Worm (Caenorhabditis elegans) whole organism, L4 larva: ENCODE measurements around the gene ttbk-5.

Source experiments
- F49E8.2 ChIP-seq: sonication (generic microtip); optimal IDR thresholded peaks from 2 replicates; lab custom pipeline; 2016; ENCODE audit warnings: missing compliant biosample characterization, mild to moderate bottlenecking, missing genetic modification characterization, borderline replicate concordance
- T26A8.4 ChIP-seq: fragments of 200-800 bp; sonication (Bioruptor generic); IDR thresholded peaks from 2 replicates; pipeline ENCODE4 v1.3.6; 2022; ENCODE audit warnings: missing genetic modification characterization, missing compliant biosample characterization
- Y48G9A.11 ChIP-seq: fragments of 200-800 bp; sonication (Bioruptor generic); IDR thresholded peaks from 2 replicates; pipeline ENCODE4 v1.3.6; 2022; ENCODE audit warnings: missing genetic modification reagents, missing genetic modification characterization, missing compliant biosample characterization
- Y75B8A.6 ChIP-seq: fragments of 200-800 bp; sonication (Bioruptor generic); IDR thresholded peaks from 2 replicates; pipeline ENCODE4 v1.3.6; 2022; ENCODE audit warnings: missing genetic modification reagents, missing genetic modification characterization, missing compliant biosample characterization
- aha-1 ChIP-seq: fragments of 150-350 bp; peaks from one replicate; lab custom pipeline; 2014; ENCODE audit warnings: missing biosample characterization, missing genetic modification characterization
- aly-2 ChIP-seq: sonication (generic microtip); optimal IDR thresholded peaks from 2 replicates; lab custom pipeline; 2018; ENCODE audit warnings: missing biosample characterization, missing genetic modification characterization
- attf-4 ChIP-seq: sonication (generic microtip); optimal IDR thresholded peaks from 3 replicates; lab custom pipeline; 2017; ENCODE audit warnings: missing biosample characterization, missing genetic modification characterization
- ceh-20 ChIP-seq: fragments of 200-800 bp; sonication (Bioruptor generic); IDR thresholded peaks from 2 replicates; pipeline ENCODE4 v1.3.6; 2022; ENCODE audit warnings: missing genetic modification reagents, missing genetic modification characterization, missing compliant biosample characterization
- ceh-28 ChIP-seq: fragments of 150-350 bp; optimal IDR thresholded peaks from 2 replicates; lab custom pipeline; 2014; ENCODE audit warnings: missing biosample characterization, missing genetic modification reagents, missing genetic modification characterization
- dmd-6 ChIP-seq: fragments of 200-800 bp; sonication (Bioruptor generic); IDR thresholded peaks from 2 replicates; pipeline ENCODE4 v1.3.6; 2022; ENCODE audit warnings: missing genetic modification reagents, missing genetic modification characterization, missing compliant biosample characterization
- fkh-10 ChIP-seq: fragments of 150-350 bp; optimal IDR thresholded peaks from 2 replicates; lab custom pipeline; 2014; ENCODE audit warnings: missing biosample characterization, missing genetic modification reagents, missing genetic modification characterization
- jun-1 ChIP-seq: fragments of 150-350 bp; optimal IDR thresholded peaks from 2 replicates; lab custom pipeline; 2014; ENCODE audit warnings: missing biosample characterization, missing genetic modification reagents, missing genetic modification characterization
- lin-1 ChIP-seq: fragments of 200-800 bp; sonication (Bioruptor generic); IDR thresholded peaks from 2 replicates; pipeline ENCODE4 v1.3.6; 2022; ENCODE audit warnings: missing genetic modification reagents, missing genetic modification characterization, missing compliant biosample characterization
- lin-15B ChIP-seq: fragments of 150-350 bp; sonication (generic microtip); optimal IDR thresholded peaks from 3 replicates; lab custom pipeline; 2014; ENCODE audit warnings: missing biosample characterization, missing genetic modification characterization
- mdl-1 ChIP-seq, 2 experiments: fragments of 150-350 bp in 1 of 2; sonication (generic microtip) in 1 of 2; optimal IDR thresholded peaks; 2 replicates each; lab custom pipeline; 2014 to 2017; ENCODE audit warnings: missing biosample characterization in 2 of 2, missing genetic modification characterization in 2 of 2
- mdt-29 ChIP-seq: fragments of 200-800 bp; sonication (Bioruptor generic); IDR thresholded peaks from 2 replicates; pipeline ENCODE4 v1.3.6; 2022; ENCODE audit warnings: missing genetic modification reagents, missing genetic modification characterization, missing compliant biosample characterization
- nhr-102 ChIP-seq: sonication (generic microtip); optimal IDR thresholded peaks from 2 replicates; lab custom pipeline; 2016; ENCODE audit warnings: mild to moderate bottlenecking, missing genetic modification characterization, moderate library complexity, missing compliant biosample characterization
- nhr-25 ChIP-seq: sonication (generic microtip); optimal IDR thresholded peaks from 2 replicates; lab custom pipeline; 2017; ENCODE audit warnings: missing genetic modification characterization, mild to moderate bottlenecking, missing compliant biosample characterization, antibody characterized with exemption, moderate library complexity, borderline replicate concordance; ENCODE audit not compliant: insufficient read depth
- nhr-48 ChIP-seq: sonication (generic microtip); optimal IDR thresholded peaks from 2 replicates; lab custom pipeline; 2016; ENCODE audit warnings: mild to moderate bottlenecking, missing genetic modification characterization, missing compliant biosample characterization
- nhr-76 ChIP-seq: fragments of 150-350 bp; optimal IDR thresholded peaks from 2 replicates; lab custom pipeline; 2014; ENCODE audit warnings: missing biosample characterization, missing genetic modification characterization
- php-3 ChIP-seq: fragments of 200-800 bp; sonication (Bioruptor generic); IDR thresholded peaks from 2 replicates; pipeline ENCODE4 v1.3.6; 2022; ENCODE audit warnings: missing genetic modification reagents, missing genetic modification characterization, missing compliant biosample characterization
- pqm-1 ChIP-seq: sonication (generic microtip); optimal IDR thresholded peaks from 2 replicates; lab custom pipeline; 2017; ENCODE audit warnings: missing biosample characterization, missing genetic modification characterization
- rbr-2 ChIP-seq: sonication (generic microtip); optimal IDR thresholded peaks from 2 replicates; lab custom pipeline; 2016; ENCODE audit warnings: missing genotype, missing genetic modification characterization, missing compliant biosample characterization
- set-16 ChIP-seq: fragments of 200-800 bp; sonication (Bioruptor generic); IDR thresholded peaks from 2 replicates; pipeline ENCODE4 v1.3.6; 2022; ENCODE audit warnings: missing genetic modification reagents, missing genetic modification characterization, missing compliant biosample characterization
- snpc-4 ChIP-seq: fragments of 150-350 bp; optimal IDR thresholded peaks from 2 replicates; lab custom pipeline; 2014; ENCODE audit warnings: missing biosample characterization, missing genetic modification characterization
- spr-1 ChIP-seq: sonication (generic microtip); optimal IDR thresholded peaks from 2 replicates; lab custom pipeline; 2016; ENCODE audit warnings: mild to moderate bottlenecking, missing genetic modification characterization, missing compliant biosample characterization
- spr-3 ChIP-seq: fragments of 200-800 bp; sonication (Bioruptor generic); optimal IDR thresholded peaks from 2 replicates; lab custom pipeline; 2018; ENCODE audit warnings: mild to moderate bottlenecking, missing genetic modification characterization, missing compliant biosample characterization
- tag-97 ChIP-seq: fragments of 200-800 bp; sonication (Bioruptor generic); IDR thresholded peaks from 2 replicates; pipeline ENCODE4 v1.3.6; 2022; ENCODE audit warnings: missing genetic modification characterization, missing compliant biosample characterization
- tra-1 ChIP-seq: fragments of 200-800 bp; sonication (Bioruptor generic); IDR thresholded peaks from 2 replicates; pipeline ENCODE4 v1.3.6; 2022; ENCODE audit warnings: missing genetic modification reagents, missing genetic modification characterization, missing compliant biosample characterization
- unc-39 ChIP-seq: sonication (generic microtip); optimal IDR thresholded peaks from 2 replicates; lab custom pipeline; 2017; ENCODE audit warnings: missing biosample characterization, missing genetic modification characterization
- unc-62 ChIP-seq, 3 experiments: fragments of 150-350 bp in 1 of 3; sonication (generic microtip); optimal IDR thresholded peaks in 2 of 3; peaks in 1 of 3; 1 replicate in 1 of 3; 2 replicates in 2 of 3; lab custom pipeline; 2014 to 2017; ENCODE audit warnings: missing biosample characterization in 3 of 3, missing genetic modification characterization in 3 of 3, missing genetic modification reagents in 3 of 3, missing genotype in 1 of 3
- vab-7 ChIP-seq: fragments of 200-800 bp; sonication (Bioruptor generic); IDR thresholded peaks from 2 replicates; pipeline ENCODE4 v1.3.6; 2022; ENCODE audit warnings: missing genetic modification reagents, missing genetic modification characterization, missing compliant biosample characterization
- zip-11 ChIP-seq: fragments of 200-800 bp; sonication (Bioruptor generic); IDR thresholded peaks from 2 replicates; pipeline ENCODE4 v1.3.6; 2022; ENCODE audit warnings: missing genetic modification characterization, missing compliant biosample characterization

The ttbk-5 gene

DNA sequence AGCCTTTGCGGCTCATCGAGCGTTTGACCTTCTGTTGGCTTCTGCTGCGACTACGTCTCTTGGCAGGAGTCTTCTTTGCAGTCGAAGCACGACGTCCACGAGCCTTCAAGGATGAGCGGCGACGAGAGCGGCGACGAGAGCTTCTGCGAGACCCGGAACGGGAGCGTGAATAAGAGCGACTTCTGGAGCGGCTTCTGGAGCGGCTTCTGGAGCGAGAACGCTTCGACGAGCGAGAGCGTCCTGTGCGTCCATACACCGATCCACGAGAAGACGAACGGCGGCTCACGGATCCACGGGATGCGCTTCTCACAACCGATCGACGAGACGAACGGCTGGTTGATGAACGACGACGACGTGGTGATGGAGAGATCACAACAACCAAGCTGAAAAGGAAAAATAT is 20.4 kb downstream of the ttbk-5 start:
- peak; percentile 22 for TF ChIP-seq spr-3 (GFP tag; lab: Kevin White, UChicago)
- no peak for TF ChIP-seq T26A8.4 (GFP tag; lab: Robert Waterston, UW)
- no peak for TF ChIP-seq jun-1 (tag; lab: Kevin White, UChicago)
- TF ChIP-seq mdl-1 (tag; optimal IDR thresholded peaks at IDR 0.05; lab: Kevin White, UChicago): no peak
- TF ChIP-seq set-16 (GFP tag; lab: Robert Waterston, UW): peak; percentile 94
- TF ChIP-seq, all 104 proteins: peak for 2

DNA sequence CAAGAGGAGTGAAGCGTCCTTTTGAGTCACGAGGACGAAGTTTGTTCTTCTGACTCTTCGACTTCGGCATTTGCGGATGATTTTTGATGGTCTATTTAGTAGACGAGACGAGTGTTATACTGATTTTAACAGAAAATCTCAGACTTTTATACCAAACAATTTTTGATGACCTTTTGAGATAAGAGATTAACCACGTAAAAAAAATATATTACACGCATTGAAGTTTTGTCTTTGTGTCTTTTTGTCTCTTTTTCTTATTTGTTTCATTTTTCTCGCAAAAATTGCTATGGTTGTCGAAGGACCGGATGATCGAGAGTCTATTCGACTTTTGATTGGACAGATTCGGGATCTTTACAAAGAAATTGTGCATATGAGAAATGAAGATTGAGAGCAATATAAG is 21.0 kb downstream of the ttbk-5 start, which contains the start of gene spch-1:
TSS of gene spch-1 (minus strand) at position 101 of the 400 bp plus-strand sequence.
- TF ChIP-seq Y75B8A.6 (GFP tag; lab: Robert Waterston, UW) (no peak), unc-62 (GFP tag; optimal IDR thresholded peaks at IDR 0.05 in 1 of 2; lab: Kevin White, UChicago) (peak in 1 of 2 experiments; percentile 29), unc-62 (tag; optimal IDR thresholded peaks at IDR 0.05; lab: Kevin White, UChicago) (no peak)

DNA sequence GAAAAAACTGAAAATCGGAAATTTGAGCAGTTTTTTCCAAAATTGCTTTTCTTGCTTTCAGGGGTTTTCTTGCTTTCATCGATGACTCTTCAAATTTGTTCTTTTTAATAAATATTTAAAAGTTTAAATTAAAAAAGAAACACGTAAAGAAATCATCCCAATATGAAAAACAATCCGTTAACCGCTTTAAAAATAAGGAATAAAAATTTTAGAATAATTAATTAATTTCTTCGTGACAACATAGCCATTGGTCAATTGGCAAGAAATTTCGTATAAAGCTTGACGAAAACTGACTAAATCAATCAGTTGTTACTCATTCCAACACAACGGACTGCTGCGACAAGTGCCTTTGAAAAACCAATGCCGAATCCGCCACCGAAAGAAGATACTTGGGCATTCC is 22.1 kb downstream of the ttbk-5 start, which contains the start of gene nsph-3.2:
TSS of gene nsph-3.2 (plus strand) at position 301 of the 400 bp plus-strand sequence.
- TF ChIP-seq nhr-48 (tag; lab: Kevin White, UChicago) (no peak), aly-2 (tag; lab: Kevin White, UChicago) (no peak), aha-1 (no peak), unc-39 (tag; lab: Kevin White, UChicago) (no peak), rbr-2 (tag; lab: Kevin White, UChicago) (no peak), lin-1 (GFP tag; lab: Robert Waterston, UW) (no peak), pqm-1 (no peak), nhr-102 (tag; lab: Kevin White, UChicago) (no peak), zip-11 (no peak), mdl-1 (tag; optimal IDR thresholded peaks at IDR 0.05; lab: Kevin White, UChicago) (no peak), snpc-4 (tag; lab: Kevin White, UChicago) (no peak), tra-1 (GFP tag; lab: Robert Waterston, UW) (no peak), nhr-76 (tag; lab: Kevin White, UChicago) (no peak), jun-1 (tag; lab: Kevin White, UChicago) (no peak), lin-15B (tag; lab: Kevin White, UChicago) (no peak), mdt-29 (GFP tag; lab: Robert Waterston, UW) (no peak), ceh-28 (tag; lab: Kevin White, UChicago) (no peak), spr-1 (tag; lab: Kevin White, UChicago) (no peak), vab-7 (GFP tag; lab: Robert Waterston, UW) (no peak)

ce11 chrIV:10115142-10115541 is 24.7 kb downstream of the ttbk-5 start, which contains the start of gene C04G2.10:
Gene C04G2.10 (plus strand): TSS chrIV:10115442.
- TF ChIP-seq nhr-25: no peak
- TF ChIP-seq tag-97 (GFP tag; lab: Robert Waterston, UW): no peak
- TF ChIP-seq F49E8.2: no peak
- no peak for TF ChIP-seq attf-4
- no peak for TF ChIP-seq ceh-20
- TF ChIP-seq fkh-10: no peak
- no peak for TF ChIP-seq unc-39 (tag; lab: Kevin White, UChicago)

DNA sequence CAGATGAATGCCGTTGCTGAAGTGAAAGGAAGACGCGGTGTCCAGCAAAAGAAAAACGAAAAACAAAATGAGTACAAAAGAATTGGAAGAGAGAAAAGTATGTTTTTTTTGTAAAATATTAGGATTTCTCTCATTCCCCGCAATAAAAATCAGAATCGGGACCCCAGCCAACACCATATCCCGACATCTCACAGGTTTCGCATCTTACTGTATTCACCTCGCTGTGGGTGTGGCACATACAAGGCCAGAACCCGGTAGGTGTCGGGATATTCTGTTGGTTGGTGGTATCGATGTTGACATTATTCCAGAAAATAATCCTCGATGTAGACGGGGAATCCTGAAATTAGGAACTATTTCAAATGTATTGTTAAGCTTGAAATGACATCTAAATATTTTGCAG is 26.3 kb downstream of the ttbk-5 start:
- TF ChIP-seq Y48G9A.11 (GFP tag; lab: Robert Waterston, UW): 0 out of 2 replicates have a peak, but pooled peaks have one; percentile 23
- TF ChIP-seq nhr-76 (tag; lab: Kevin White, UChicago): no peak
- peak; percentile 29 for TF ChIP-seq aha-1

DNA sequence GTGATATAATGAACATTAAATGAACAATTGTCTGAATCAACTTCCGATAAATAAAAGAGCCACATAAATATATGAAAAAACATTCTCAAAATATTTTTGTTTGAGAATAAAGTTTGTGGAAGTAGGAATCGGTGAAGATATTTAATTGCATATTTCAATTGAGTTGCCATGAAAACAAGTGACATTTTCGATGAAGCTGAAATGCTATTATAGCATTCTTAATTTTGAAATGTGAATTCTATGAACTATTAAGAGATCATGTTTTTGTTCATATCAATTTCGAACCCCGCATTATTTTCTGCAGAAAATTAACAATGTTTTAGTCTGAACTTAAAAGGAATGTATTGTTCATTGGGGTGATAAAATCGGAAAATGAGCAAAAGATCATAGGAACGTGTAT is 31.7 kb downstream of the ttbk-5 start, which contains the start of gene irld-21:
TSS of gene irld-21 (minus strand) at position 101 of the 400 bp plus-strand sequence.
- no peak for TF ChIP-seq php-3
- TF ChIP-seq dmd-6 (GFP tag; lab: Robert Waterston, UW): no peak
- TF ChIP-seq spr-3 (GFP tag; lab: Kevin White, UChicago): no peak
